Fruit fly (Drosophila melanogaster) whole organism, embryonic: ENCODE results near the gene Trm7-32.

Experiments
- CG2202 ChIP-seq: fragments of 200-800 bp; sonication (Bioruptor generic); optimal IDR thresholded peaks from 2 replicates; lab custom pipeline; 2018; ENCODE audit warnings: missing biosample characterization, mild to moderate bottlenecking, missing genetic modification characterization
- CG7839 ChIP-seq: fragments of 200-800 bp; sonication (Bioruptor generic); optimal IDR thresholded peaks from 3 replicates; lab custom pipeline; 2018; ENCODE audit warnings: missing biosample characterization, mild to moderate bottlenecking, missing genetic modification characterization, moderate library complexity
- Hr51 ChIP-seq, 2 experiments: fragments of 200-800 bp; sonication (Bioruptor generic); optimal IDR thresholded peaks; 2 replicates in 1 of 2; 3 replicates in 1 of 2; lab custom pipeline; 2016 to 2018; ENCODE audit warnings: missing biosample characterization in 2 of 2, missing genetic modification characterization in 2 of 2, mild to moderate bottlenecking in 1 of 2, moderate library complexity in 1 of 2
- chinmo ChIP-seq: fragments of 200-800 bp; sonication (Bioruptor generic); IDR thresholded peaks from 4 replicates; pipeline ENCODE4 v1.3.6; 2022; ENCODE audit warnings: missing biosample characterization, missing genetic modification characterization; ENCODE audit not compliant: partially characterized antibody
- nerfin-2 ChIP-seq: fragments of 200-800 bp; sonication (Bioruptor generic); IDR thresholded peaks from 2 replicates; pipeline ENCODE4 v1.3.6; 2022; ENCODE audit warnings: missing biosample characterization, missing genetic modification characterization; ENCODE audit not compliant: partially characterized antibody
- sens ChIP-seq: fragments of 200-800 bp; sonication (Bioruptor generic); peaks from one replicate; lab custom pipeline; 2016; ENCODE audit warnings: missing biosample characterization, missing genetic modification characterization

DNA sequence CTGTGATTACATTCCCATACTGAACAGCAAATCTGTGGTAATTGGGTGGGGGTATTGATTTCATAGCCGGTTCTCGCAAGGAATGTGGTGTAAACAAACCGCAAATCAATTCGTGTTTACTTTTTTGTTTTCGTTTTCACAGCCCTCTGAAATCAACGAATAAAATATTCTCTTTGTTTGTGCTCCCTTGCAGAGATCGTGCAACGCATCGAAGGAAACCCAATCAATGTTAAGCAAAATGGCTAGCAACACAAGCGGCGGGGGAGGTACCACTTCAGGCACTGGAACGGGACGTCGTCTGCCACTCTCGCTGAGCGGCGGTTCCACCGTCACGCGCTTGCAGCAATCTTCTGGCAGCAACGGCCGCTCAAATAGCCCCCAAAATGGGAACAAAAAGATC, 42.0 kb downstream of the Trm7-32 start:
- TF ChIP-seq CG7839 (tag; lab: Kevin White, UChicago) (no peak), chinmo (GFP tag; lab: Robert Waterston, UW) (no peak), sens (GFP tag; lab: Kevin White, UChicago) (no peak), Hr51 (GFP tag; optimal IDR thresholded peaks at IDR 0.05; lab: Kevin White, UChicago) (no peak), CG2202 (tag; lab: Kevin White, UChicago) (no peak), nerfin-2 (GFP tag; lab: Robert Waterston, UW) (no peak)
